Fruit fly (Drosophila melanogaster) Kc167 (cell line): ENCODE data around the gene CG31279.

Experiments used
- Myc ChIP-seq: fragments of >200 bp; optimal IDR thresholded peaks from 2 replicates; lab custom pipeline; 2017; ENCODE audit warnings: missing external identifiers
- Sin3A ChIP-seq: fragments of >200 bp; optimal IDR thresholded peaks from 2 replicates; lab custom pipeline; 2018; ENCODE audit warnings: missing external identifiers
- h ChIP-seq: fragments of >200 bp; optimal IDR thresholded peaks from 3 replicates; lab custom pipeline; 2018; ENCODE audit warnings: missing external identifiers
- insv ChIP-seq: fragments of >200 bp; optimal IDR thresholded peaks from 3 replicates; lab custom pipeline; 2018; ENCODE audit warnings: missing external identifiers
- psq ChIP-seq: fragments of >200 bp; optimal IDR thresholded peaks from 2 replicates; lab custom pipeline; 2017; ENCODE audit warnings: missing external identifiers
- ttk ChIP-seq: sonication (Bioruptor generic); optimal IDR thresholded peaks from 2 replicates; lab custom pipeline; 2017; ENCODE audit warnings: missing external identifiers

DNA sequence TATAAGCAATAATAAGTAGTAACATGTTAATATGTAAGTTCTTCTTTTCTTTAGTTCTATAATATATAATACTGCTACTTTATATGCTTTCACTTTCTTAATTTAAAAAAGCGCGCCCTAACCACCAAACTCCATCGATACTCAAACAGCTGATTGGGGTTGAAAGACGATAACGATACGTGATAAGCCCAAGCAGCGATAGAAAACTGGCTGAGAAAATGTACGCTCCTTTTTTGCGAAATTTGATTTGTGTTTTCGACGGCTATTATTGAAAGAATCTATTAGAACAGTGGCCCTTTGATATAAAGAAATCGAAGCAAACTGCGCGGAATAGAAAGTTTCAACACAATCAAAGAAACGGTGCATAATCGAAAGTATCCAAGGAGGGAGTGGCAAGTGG lies 25.4 kb downstream of the CG31279 start, which contains the start of gene CG14883:
- TF ChIP-seq ttk: no peak
- no peak for TF ChIP-seq h (lab: Kevin White, UChicago)
- TF ChIP-seq psq (lab: Kevin White, UChicago): no peak
- TF ChIP-seq Myc (lab: Kevin White, UChicago): no peak
- TF ChIP-seq insv (lab: Kevin White, UChicago): no peak
- no peak for TF ChIP-seq Sin3A
